Worm (Caenorhabditis elegans): ENCODE results near the gene Y97E10AL.1.

Y97E10AL.1 gene

DNA sequence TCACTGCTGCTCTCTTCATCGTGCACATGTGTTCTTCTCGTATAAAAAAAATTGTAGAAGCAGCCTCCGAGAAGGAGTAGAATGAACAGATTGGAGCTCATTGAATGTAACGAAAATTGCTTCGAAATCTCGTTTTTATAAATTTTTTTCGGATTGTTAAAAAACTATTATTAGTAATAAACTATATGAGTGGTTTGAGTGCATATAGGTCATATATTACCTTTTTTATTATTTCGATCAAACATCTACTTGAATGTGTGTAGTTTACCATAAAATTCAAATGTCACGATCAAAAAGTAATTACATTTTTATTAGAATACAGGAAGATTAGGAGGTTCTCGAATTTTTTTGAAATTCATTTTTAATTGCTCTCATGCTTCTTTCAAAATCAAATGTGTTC lies 33.1 kb upstream of the Y97E10AL.1 start, which contains the start of gene clec-216:
Gene clec-216, minus strand, starts transcription at position 101 of the 400 bp plus-strand sequence.
- no peak for TF ChIP-seq mdl-1 (tag; optimal IDR thresholded peaks at IDR 0.05)
- no peak for TF ChIP-seq tlp-1 (tag; optimal IDR thresholded peaks at IDR 0.05)
- no peak for TF ChIP-seq hlh-17 (GFP tag; optimal IDR thresholded peaks at IDR 0.05; ENCODE audit: borderline replicate concordance)
- no peak for TF ChIP-seq ces-1 (GFP tag; optimal IDR thresholded peaks at IDR 0.05)
- no peak for TF ChIP-seq aha-1 (tag; optimal IDR thresholded peaks at IDR 0.05)
- TF ChIP-seq C04F5.9 (tag; optimal IDR thresholded peaks at IDR 0.05) = no peak
- TF ChIP-seq Y116A8C.19 (tag; optimal IDR thresholded peaks at IDR 0.05; ENCODE audit: borderline replicate concordance) = no peak
- TF ChIP-seq blmp-1 (tag; optimal IDR thresholded peaks at IDR 0.05) = no peak
- TF ChIP-seq egl-27 (tag; optimal IDR thresholded peaks at IDR 0.05) = no peak
- no peak for TF ChIP-seq F16B12.6 (tag; optimal IDR thresholded peaks at IDR 0.05)
- no peak for TF ChIP-seq nhr-20 (tag; optimal IDR thresholded peaks at IDR 0.05)
- TF ChIP-seq ceh-90 (tag; optimal IDR thresholded peaks at IDR 0.05) = no peak
- no peak for TF ChIP-seq pax-3 (tag; optimal IDR thresholded peaks at IDR 0.05)
- no peak for TF ChIP-seq hpl-2 (GFP tag; optimal IDR thresholded peaks at IDR 0.05)
- TF ChIP-seq sptf-1 (tag; optimal IDR thresholded peaks at IDR 0.05) = no peak
- TF ChIP-seq aly-2 (tag; optimal IDR thresholded peaks at IDR 0.05) = no peak
- TF ChIP-seq lin-35 (GFP tag; optimal IDR thresholded peaks at IDR 0.05) = no peak
- no peak for TF ChIP-seq nhr-237 (tag; optimal IDR thresholded peaks at IDR 0.05)
- TF ChIP-seq zip-4 (GFP tag; optimal IDR thresholded peaks at IDR 0.05) = no peak

DNA sequence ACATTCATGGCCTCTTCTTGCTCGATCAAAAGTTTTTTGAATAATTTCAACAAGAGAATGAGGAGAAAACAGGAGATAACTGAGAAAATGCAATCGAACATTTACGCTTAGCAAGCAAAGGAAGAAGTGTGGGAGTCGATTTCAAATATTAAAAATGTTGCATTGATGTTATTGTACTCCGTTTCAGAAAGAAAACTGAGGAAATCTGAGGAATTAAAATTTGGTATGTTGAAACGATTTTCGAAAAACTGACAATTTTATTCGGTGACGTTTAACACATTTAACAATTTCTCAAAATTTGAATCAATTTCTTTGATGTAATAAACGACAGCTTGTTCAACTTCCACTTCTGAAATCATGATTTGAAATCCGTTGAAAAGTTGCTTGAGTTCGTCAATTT lies 31.4 kb upstream of the Y97E10AL.1 start, which contains the start of gene F26D11.13:
Gene F26D11.13, minus strand, starts transcription at position 101 of the 400 bp plus-strand sequence.
- TF ChIP-seq elt-2 (tag; optimal IDR thresholded peaks at IDR 0.05) = no peak
- no peak for TF ChIP-seq swsn-7 (tag; optimal IDR thresholded peaks at IDR 0.05)
- TF ChIP-seq mef-2 (tag; optimal IDR thresholded peaks at IDR 0.05) = no peak
- TF ChIP-seq pqm-1 (tag; optimal IDR thresholded peaks at IDR 0.05) = no peak
- TF ChIP-seq egl-27 (tag; optimal IDR thresholded peaks at IDR 0.05) = no peak
- TF ChIP-seq nhr-71 (tag; optimal IDR thresholded peaks at IDR 0.05) = no peak
- TF ChIP-seq fkh-10 (GFP tag; optimal IDR thresholded peaks at IDR 0.05) = no peak
- TF ChIP-seq lin-15B (tag; optimal IDR thresholded peaks at IDR 0.05) = no peak
- no peak for TF ChIP-seq jun-1 (tag; optimal IDR thresholded peaks at IDR 0.05)
- no peak for TF ChIP-seq lin-39 (tag; optimal IDR thresholded peaks at IDR 0.05)
- TF ChIP-seq mab-9 (GFP tag; IDR thresholded peaks at IDR 0.05) = no peak
- no peak for TF ChIP-seq snu-23 (GFP tag; optimal IDR thresholded peaks at IDR 0.05)
- no peak for TF ChIP-seq ces-1 (GFP tag; optimal IDR thresholded peaks at IDR 0.05)
- TF ChIP-seq ztf-4 (tag; optimal IDR thresholded peaks at IDR 0.05) = no peak
- TF ChIP-seq Y116A8C.19 (tag; optimal IDR thresholded peaks at IDR 0.05; ENCODE audit: borderline replicate concordance) = no peak
- no peak for TF ChIP-seq nhr-85 (tag)
- no peak for TF ChIP-seq ceh-88 (GFP tag; IDR thresholded peaks at IDR 0.05)
- TF ChIP-seq nhr-76 (tag; optimal IDR thresholded peaks at IDR 0.05) = no peak

DNA sequence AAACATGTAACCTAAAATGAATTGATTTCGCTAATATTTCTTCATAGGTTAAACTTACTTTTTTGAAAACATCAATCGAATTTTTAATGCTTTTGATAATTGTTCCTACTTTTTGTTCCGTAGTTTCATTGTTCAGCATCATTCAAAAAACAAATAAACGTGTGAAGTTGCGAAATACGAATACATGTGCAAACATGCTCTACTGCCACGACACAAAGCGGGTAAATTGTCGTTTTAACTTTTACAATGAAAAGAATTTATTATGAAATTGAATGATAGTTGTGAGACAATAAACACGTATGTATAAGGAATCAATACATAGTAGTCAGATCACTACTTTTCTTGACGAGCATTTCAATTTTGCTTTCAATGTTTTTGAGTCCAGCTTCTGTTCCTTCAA lies 30.8 kb upstream of the Y97E10AL.1 start, which contains the start of gene F26D11.12:
Gene F26D11.12, minus strand, starts transcription at position 145 of the 400 bp plus-strand sequence.
- no peak for TF ChIP-seq nhr-77 (tag; optimal IDR thresholded peaks at IDR 0.05)
- no peak for TF ChIP-seq nhr-19 (GFP tag; conservative IDR thresholded peaks at IDR 0.05)
- TF ChIP-seq ceh-88 (GFP tag; IDR thresholded peaks at IDR 0.05) = no peak
- TF ChIP-seq pax-3 (tag; optimal IDR thresholded peaks at IDR 0.05) = no peak
- no peak for TF ChIP-seq ceh-8 (GFP tag; optimal IDR thresholded peaks at IDR 0.05)
- no peak for TF ChIP-seq tbx-2 (tag; optimal IDR thresholded peaks at IDR 0.05)
- TF ChIP-seq ceh-82 (tag; optimal IDR thresholded peaks at IDR 0.05) = peak in 1 of 3 experiments; percentile 4
- no peak for TF ChIP-seq grh-1 (GFP tag; IDR thresholded peaks at IDR 0.05)
- no peak for TF ChIP-seq sox-4 (tag; optimal IDR thresholded peaks at IDR 0.05)
- no peak for TF ChIP-seq sptf-1 (tag; optimal IDR thresholded peaks at IDR 0.05)
- TF ChIP-seq alr-1 (tag; optimal IDR thresholded peaks at IDR 0.05; ENCODE audit: borderline replicate concordance) = no peak
- TF ChIP-seq snpc-4 (tag; optimal IDR thresholded peaks at IDR 0.05) = no peak
- TF ChIP-seq aha-1 (tag; optimal IDR thresholded peaks at IDR 0.05) = no peak
- TF ChIP-seq zag-1 (tag; optimal IDR thresholded peaks at IDR 0.05) = no peak
- TF ChIP-seq egl-13 (tag; optimal IDR thresholded peaks at IDR 0.05) = no peak
- no peak for TF ChIP-seq tlp-1 (tag; optimal IDR thresholded peaks at IDR 0.05)
- TF ChIP-seq ces-1 (GFP tag; optimal IDR thresholded peaks at IDR 0.05) = no peak
- TF ChIP-seq lin-14 (GFP tag; optimal IDR thresholded peaks at IDR 0.05) = no peak
- no peak for TF ChIP-seq ztf-11 (tag; optimal IDR thresholded peaks at IDR 0.05)
- peak; percentile 38 for TF ChIP-seq zip-4 (GFP tag; optimal IDR thresholded peaks at IDR 0.05)
- no peak for TF ChIP-seq isw-1 (GFP tag; IDR thresholded peaks at IDR 0.05)
- TF ChIP-seq efl-1 (optimal IDR thresholded peaks at IDR 0.05) = peak; percentile 56 to 66
- peak; percentile 68 to 98 for TF ChIP-seq efl-1 (GFP tag; optimal IDR thresholded peaks at IDR 0.05 in 1 of 2)
- no peak for TF ChIP-seq mef-2 (tag; optimal IDR thresholded peaks at IDR 0.05)
- TF ChIP-seq nhr-28 (tag; optimal IDR thresholded peaks at IDR 0.05) = no peak
